Fruit fly (Drosophila melanogaster) whole organism: Measurements from ENCODE around the gene MED31.

Source experiments
- CG8478 ChIP-seq: fragments of >200 bp; optimal IDR thresholded peaks from 2 replicates; lab custom pipeline; 2018; ENCODE audit warnings: inconsistent platforms
- Dll ChIP-seq: fragments of >200 bp; optimal IDR thresholded peaks from 2 replicates; lab custom pipeline; 2017
- EcR ChIP-seq, 2 experiments: fragments of >200 bp; optimal IDR thresholded peaks; 2 replicates each; lab custom pipeline; 2017; ENCODE audit warnings: missing biosample characterization in 2 of 2, missing genetic modification characterization in 2 of 2, missing genetic modification reagents in 2 of 2
- pan ChIP-seq: fragments of >200 bp; optimal IDR thresholded peaks from 2 replicates; lab custom pipeline; 2017
- psq ChIP-seq: fragments of >200 bp; optimal IDR thresholded peaks from 2 replicates; lab custom pipeline; 2017
- usp ChIP-seq: fragments of >200 bp; optimal IDR thresholded peaks from 2 replicates; lab custom pipeline; 2017; ENCODE audit warnings: missing biosample characterization, missing genetic modification characterization, mixed read lengths

MED31 gene

dm6 chr3R:4649126-4649811, 7.5 kb downstream of the MED31 start, which contains the start of gene Karybeta3:
Gene Karybeta3, plus strand, starts transcription at chr3R:4649176.
- TF ChIP-seq Dll (lab: Kevin White, UChicago), result no peak
- TF ChIP-seq CG8478 (lab: Kevin White, UChicago), result no peak
- TF ChIP-seq psq (lab: Kevin White, UChicago), result no peak
- no peak for TF ChIP-seq usp (GFP tag; lab: Kevin White, UChicago)
- TF ChIP-seq EcR (GFP tag; optimal IDR thresholded peaks at IDR 0.05; lab: Kevin White, UChicago), result no peak
- no peak for TF ChIP-seq pan (lab: Kevin White, UChicago)

DNA sequence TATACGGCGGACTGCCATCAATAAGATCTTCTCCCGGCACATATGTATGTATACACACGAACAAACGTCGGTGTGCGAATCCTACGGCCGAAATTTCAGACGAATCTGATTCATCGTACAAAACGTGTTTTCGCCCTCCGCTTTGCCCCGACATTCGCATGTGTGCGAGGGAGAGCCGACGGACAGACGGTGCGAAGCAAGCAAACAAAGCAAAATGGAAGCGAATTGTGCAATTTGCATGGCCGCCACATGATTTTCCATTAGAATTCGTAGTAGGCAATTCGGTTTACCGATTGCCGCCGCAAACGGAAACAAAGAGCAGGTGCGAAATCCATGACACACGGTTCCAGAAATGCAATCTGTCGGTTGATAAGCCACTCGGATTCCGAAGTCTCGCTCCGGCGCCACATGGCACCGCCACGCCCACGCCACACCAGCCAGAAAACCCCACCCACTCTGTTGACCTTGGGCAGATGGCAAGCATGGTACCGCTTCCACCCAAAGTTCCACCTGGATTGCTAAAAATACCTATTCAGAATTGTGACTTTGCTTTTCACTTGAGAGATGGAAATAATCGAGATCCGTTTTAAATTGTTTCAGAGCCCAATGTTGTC, 8.2 kb downstream of the MED31 start:
- TF ChIP-seq Dll (lab: Kevin White, UChicago) (no peak), psq (lab: Kevin White, UChicago) (no peak), usp (GFP tag; lab: Kevin White, UChicago) (no peak), pan (lab: Kevin White, UChicago) (no peak), EcR (GFP tag; optimal IDR thresholded peaks at IDR 0.05; lab: Kevin White, UChicago) (no peak)

DNA sequence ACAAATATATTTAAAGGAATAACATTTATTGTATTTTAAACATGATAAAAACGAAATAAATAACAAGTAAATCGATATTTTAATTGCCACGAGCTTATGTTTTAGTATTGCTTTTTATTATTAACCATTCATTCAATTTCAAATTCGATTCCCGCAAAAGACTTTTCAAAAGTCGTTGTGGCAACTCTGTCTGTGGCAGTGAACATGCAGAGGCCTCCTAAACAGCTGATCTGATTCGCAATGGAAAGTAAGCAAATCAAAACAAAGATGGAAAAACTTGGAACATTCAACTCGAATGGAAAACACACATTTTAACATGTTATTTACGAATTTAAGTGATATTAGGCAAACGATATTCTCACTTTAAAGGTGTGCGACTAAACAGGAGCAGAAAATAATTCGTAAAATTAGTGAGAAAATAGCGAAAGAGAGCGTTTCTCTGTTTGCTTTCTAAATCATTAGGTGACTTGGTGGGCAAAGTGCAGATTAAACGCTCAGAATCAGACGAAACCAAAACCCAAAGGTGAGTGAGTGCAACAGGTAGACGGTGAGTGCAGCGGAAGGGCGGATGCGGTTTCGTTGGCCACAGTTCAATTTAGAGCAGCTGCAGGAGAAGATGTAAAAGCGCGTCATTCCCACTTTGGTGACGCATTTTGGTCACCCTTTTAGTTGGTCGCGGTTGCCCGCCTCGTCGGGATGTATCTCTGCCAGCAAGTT, 13.0 kb downstream of the MED31 start, which contains the start of gene spartin:
Gene spartin (plus strand): TSS at position 244 of the 717 bp plus-strand sequence.
- TF ChIP-seq psq (lab: Kevin White, UChicago) (no peak), EcR (GFP tag; optimal IDR thresholded peaks at IDR 0.05; lab: Kevin White, UChicago) (no peak), CG8478 (lab: Kevin White, UChicago) (no peak), pan (lab: Kevin White, UChicago) (no peak), Dll (lab: Kevin White, UChicago) (no peak), usp (GFP tag; lab: Kevin White, UChicago) (no peak)

DNA sequence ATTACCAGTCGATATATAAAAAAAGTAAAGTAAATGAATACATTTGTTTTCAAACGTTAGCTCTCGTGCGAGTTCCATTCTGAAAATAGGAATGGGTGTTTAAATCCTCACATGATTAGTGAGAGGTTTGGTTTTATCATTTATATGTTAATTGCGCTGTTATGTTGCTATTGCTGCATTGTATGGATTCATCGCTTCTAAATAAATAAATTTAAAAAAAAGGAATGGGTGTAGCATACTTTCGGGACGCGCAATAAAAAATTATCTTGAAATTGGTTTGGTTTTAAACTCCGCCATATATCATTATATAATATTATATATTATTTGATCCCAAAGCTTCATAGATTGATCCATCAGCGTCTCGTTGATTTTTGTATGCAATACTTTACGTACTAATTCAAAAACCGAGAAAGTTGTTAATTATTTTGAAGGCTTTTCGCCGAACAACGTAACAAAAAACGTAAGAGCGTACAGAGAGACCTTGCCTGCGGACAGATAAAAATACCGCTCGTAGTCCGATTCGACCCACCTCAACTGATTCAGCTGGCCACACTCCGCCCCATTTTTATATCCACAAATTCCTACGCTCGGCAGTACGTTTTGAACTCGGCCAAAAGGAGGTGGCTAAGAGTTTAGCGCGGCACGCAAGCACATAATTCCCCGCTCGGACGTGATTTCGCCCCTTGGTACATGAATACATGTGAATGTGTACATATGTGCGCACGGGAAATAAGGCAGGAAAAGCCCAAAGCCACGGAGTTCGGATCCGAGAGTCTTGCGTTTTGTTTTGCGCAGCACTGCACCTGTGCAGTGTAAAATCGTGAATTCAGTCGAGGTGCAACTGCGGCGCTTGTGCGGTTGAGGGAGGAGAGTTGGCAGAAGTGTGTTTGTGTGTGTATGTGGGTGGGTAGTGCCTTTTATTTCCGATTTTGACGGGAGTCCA, 17.5 kb downstream of the MED31 start, which contains the start of gene smash:
Gene smash (plus strand): TSS at position 589 of the 943 bp plus-strand sequence.
- TF ChIP-seq psq (lab: Kevin White, UChicago), result no peak
- no peak for TF ChIP-seq CG8478 (lab: Kevin White, UChicago)
- TF ChIP-seq EcR (GFP tag; optimal IDR thresholded peaks at IDR 0.05; lab: Kevin White, UChicago), result no peak
- no peak for TF ChIP-seq pan (lab: Kevin White, UChicago)
- TF ChIP-seq Dll (lab: Kevin White, UChicago), result no peak
- TF ChIP-seq usp (GFP tag; lab: Kevin White, UChicago), result no peak

dm6 chr3R:4659934-4660353, 18.2 kb downstream of the MED31 start:
- TF ChIP-seq pan (lab: Kevin White, UChicago) (no peak), EcR (GFP tag; optimal IDR thresholded peaks at IDR 0.05; lab: Kevin White, UChicago) (no peak), usp (GFP tag; lab: Kevin White, UChicago) (no peak), CG8478 (lab: Kevin White, UChicago) (no peak), Dll (lab: Kevin White, UChicago) (no peak), psq (lab: Kevin White, UChicago) (no peak)

DNA sequence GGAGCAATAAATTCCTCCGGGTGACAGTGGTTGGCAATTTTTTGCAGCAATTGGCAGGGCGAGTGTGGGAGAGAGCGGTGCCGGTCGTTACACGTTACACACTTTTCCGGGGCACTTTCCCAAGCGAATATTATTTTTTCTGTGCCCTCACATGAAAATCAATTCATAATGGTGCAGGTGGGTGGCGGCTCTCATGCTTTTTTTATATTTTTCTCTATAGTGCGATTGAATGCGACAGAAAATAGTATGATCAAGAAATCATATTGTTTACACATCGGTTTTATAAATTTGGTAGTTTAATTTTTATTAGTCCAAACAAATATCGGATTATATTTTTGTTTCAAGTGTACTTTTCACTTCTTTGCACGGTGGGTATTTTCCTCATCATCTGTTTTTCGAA, 19.9 kb downstream of the MED31 start:
- TF ChIP-seq CG8478 (lab: Kevin White, UChicago) (no peak), EcR (GFP tag; optimal IDR thresholded peaks at IDR 0.05; lab: Kevin White, UChicago) (no peak), psq (lab: Kevin White, UChicago) (no peak), pan (lab: Kevin White, UChicago) (no peak), Dll (lab: Kevin White, UChicago) (no peak), usp (GFP tag; lab: Kevin White, UChicago) (no peak)

DNA sequence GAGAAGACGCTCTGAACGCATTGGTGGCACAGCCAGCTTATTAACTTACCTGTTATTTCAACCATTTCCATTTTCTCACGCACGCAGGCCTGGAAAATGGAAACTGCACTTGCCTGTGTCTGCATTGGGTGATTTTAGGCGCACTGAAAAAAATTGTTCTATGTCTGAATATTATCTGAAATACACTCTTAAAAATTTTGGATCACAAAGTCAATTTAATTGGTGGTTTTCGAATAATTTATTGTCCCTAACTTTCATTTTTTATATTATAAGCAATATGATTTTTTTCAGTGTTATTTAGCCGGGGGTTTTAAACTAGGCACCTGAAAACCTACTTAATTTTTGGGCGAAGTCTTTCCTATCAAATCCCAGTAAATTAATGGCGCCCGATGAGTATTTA, 21.3 kb downstream of the MED31 start:
- TF ChIP-seq EcR (GFP tag; optimal IDR thresholded peaks at IDR 0.05; lab: Kevin White, UChicago) (no peak), psq (lab: Kevin White, UChicago) (no peak), CG8478 (lab: Kevin White, UChicago) (no peak), pan (lab: Kevin White, UChicago) (no peak)

dm6 chr3R:4664199-4664598, 22.4 kb downstream of the MED31 start:
- TF ChIP-seq pan (lab: Kevin White, UChicago) (no peak), psq (lab: Kevin White, UChicago) (no peak), CG8478 (lab: Kevin White, UChicago) (no peak), EcR (GFP tag; optimal IDR thresholded peaks at IDR 0.05; lab: Kevin White, UChicago) (no peak), Dll (lab: Kevin White, UChicago) (no peak), usp (GFP tag; lab: Kevin White, UChicago) (no peak)

- TF ChIP-seq psq (lab: Kevin White, UChicago) (no peak), EcR (GFP tag; optimal IDR thresholded peaks at IDR 0.05; lab: Kevin White, UChicago) (no peak), Dll (lab: Kevin White, UChicago) (no peak), CG8478 (lab: Kevin White, UChicago) (no peak)
Measured at dm6 chr3R:4664947-4665346, 23.2 kb downstream of the MED31 start.

DNA sequence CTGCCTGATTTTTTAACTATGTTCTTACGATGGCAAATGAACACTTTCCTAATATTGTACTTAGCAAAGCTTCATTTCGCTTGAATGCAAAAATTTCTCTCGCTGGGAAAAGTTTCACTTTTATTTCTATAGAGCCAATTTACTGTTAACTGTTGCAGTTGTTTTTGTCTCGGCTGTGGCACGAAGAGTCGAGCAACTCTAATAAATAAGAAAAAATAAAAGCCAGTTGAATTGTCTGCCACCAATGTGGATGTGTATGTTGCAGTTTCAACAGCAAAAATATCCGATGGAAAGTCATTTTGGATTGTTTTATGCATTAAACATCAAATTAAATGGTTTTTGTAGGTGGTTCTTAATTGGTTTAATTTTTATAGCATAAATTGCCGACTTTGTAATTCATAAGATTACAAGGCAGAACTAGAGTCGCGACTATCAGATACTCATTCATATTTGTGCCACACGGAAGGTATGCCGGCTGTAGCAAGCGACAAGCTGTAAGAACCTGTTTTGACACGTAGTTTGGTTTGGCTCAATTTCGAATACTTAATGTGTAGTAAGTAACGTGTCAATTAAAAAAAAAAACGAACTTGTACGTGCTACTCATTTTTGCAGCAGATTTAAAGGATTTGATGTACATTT, 24.4 kb downstream of the MED31 start:
- TF ChIP-seq CG8478 (lab: Kevin White, UChicago), result no peak
- no peak for TF ChIP-seq usp (GFP tag; lab: Kevin White, UChicago)
- no peak for TF ChIP-seq pan (lab: Kevin White, UChicago)
- TF ChIP-seq EcR (GFP tag; optimal IDR thresholded peaks at IDR 0.05; lab: Kevin White, UChicago), result no peak
